Fruit fly (Drosophila melanogaster) whole organism, embryonic: ENCODE data around the gene CG8563.

Source experiments
- BEAF-32 ChIP-seq: fragments of 200-800 bp; sonication (Bioruptor generic); optimal IDR thresholded peaks from 3 replicates; lab custom pipeline; 2017; ENCODE audit warnings: missing biosample characterization, missing genetic modification characterization, mild to moderate bottlenecking, moderate library complexity, missing genetic modification reagents
- Bgb ChIP-seq: fragments of 200-800 bp; sonication (Bioruptor generic); IDR thresholded peaks from 2 replicates; pipeline ENCODE4 v1.3.6; 2022; ENCODE audit warnings: missing biosample characterization, missing genetic modification characterization; ENCODE audit not compliant: partially characterized antibody
- CG12942 ChIP-seq: fragments of 200-800 bp; sonication (Bioruptor generic); optimal IDR thresholded peaks from 3 replicates; lab custom pipeline; 2016; ENCODE audit warnings: missing biosample characterization, missing genetic modification characterization
- CG14441 ChIP-seq: fragments of 200-800 bp; sonication (Bioruptor generic); IDR thresholded peaks from 2 replicates; pipeline ENCODE4 v1.3.6; 2022; ENCODE audit warnings: missing biosample characterization, missing genetic modification characterization
- CG1647 ChIP-seq: fragments of 200-800 bp; sonication (Bioruptor generic); optimal IDR thresholded peaks from 3 replicates; lab custom pipeline; 2016; ENCODE audit warnings: missing biosample characterization, missing genetic modification characterization
- CG17829 ChIP-seq: fragments of 200-800 bp; optimal IDR thresholded peaks from 2 replicates; lab custom pipeline; 2019; ENCODE audit warnings: missing biosample characterization, mild to moderate bottlenecking, missing genetic modification characterization, moderate library complexity
- CG4282 ChIP-seq: fragments of 200-800 bp; sonication (Bioruptor generic); optimal IDR thresholded peaks from 2 replicates; lab custom pipeline; 2016; ENCODE audit warnings: missing biosample characterization, missing genetic modification characterization
- CG4424 ChIP-seq: fragments of 200-800 bp; sonication (Bioruptor generic); optimal IDR thresholded peaks from 3 replicates; lab custom pipeline; 2016; ENCODE audit warnings: missing biosample characterization, missing genetic modification characterization
- CG6791 ChIP-seq: fragments of 200-800 bp; sonication (Bioruptor generic); IDR thresholded peaks from 3 replicates; pipeline ENCODE4 v1.3.6; 2022; ENCODE audit warnings: missing biosample characterization, missing genetic modification characterization; ENCODE audit not compliant: partially characterized antibody
- CG8924 ChIP-seq: fragments of 200-800 bp; optimal IDR thresholded peaks from 3 replicates; lab custom pipeline; 2019; ENCODE audit warnings: missing biosample characterization, mild to moderate bottlenecking, missing genetic modification characterization, moderate library complexity
- CG9437 ChIP-seq: fragments of 200-800 bp; sonication (Bioruptor generic); optimal IDR thresholded peaks from 2 replicates; lab custom pipeline; 2018; ENCODE audit warnings: missing biosample characterization, mild to moderate bottlenecking, missing genetic modification characterization
- CrebB ChIP-seq: fragments of 200-800 bp; sonication (Bioruptor generic); optimal IDR thresholded peaks from 3 replicates; lab custom pipeline; 2018; ENCODE audit warnings: missing biosample characterization, mild to moderate bottlenecking, missing genetic modification characterization
- Dad ChIP-seq: fragments of 200-800 bp; sonication (Bioruptor generic); optimal IDR thresholded peaks from 3 replicates; lab custom pipeline; 2016; ENCODE audit warnings: missing biosample characterization, missing genetic modification characterization
- Dref ChIP-seq: fragments of 200-800 bp; sonication (Bioruptor generic); IDR thresholded peaks from 2 replicates; pipeline ENCODE4 v1.3.6; 2022; ENCODE audit warnings: missing biosample characterization, missing genetic modification characterization
- Drgx ChIP-seq: fragments of 200-800 bp; sonication (Bioruptor generic); IDR thresholded peaks from 2 replicates; pipeline ENCODE4 v1.3.6; 2022; ENCODE audit warnings: missing biosample characterization, missing genetic modification characterization
- Fer1 ChIP-seq: fragments of 200-800 bp; sonication (Bioruptor generic); optimal IDR thresholded peaks from 2 replicates; lab custom pipeline; 2017; ENCODE audit warnings: missing biosample characterization, mild to moderate bottlenecking, missing genetic modification characterization
- H15 ChIP-seq: fragments of 200-800 bp; sonication (Bioruptor generic); IDR thresholded peaks from 3 replicates; pipeline ENCODE4 v1.3.6; 2022; ENCODE audit warnings: missing biosample characterization, missing genetic modification characterization
- Lhr ChIP-seq: fragments of 200-800 bp; sonication (Bioruptor generic); optimal IDR thresholded peaks from 3 replicates; lab custom pipeline; 2017; ENCODE audit warnings: mild to moderate bottlenecking, missing biosample characterization, missing genetic modification reagents, missing genetic modification characterization
- Max ChIP-seq: fragments of 200-800 bp; sonication (Bioruptor generic); optimal IDR thresholded peaks from 2 replicates; lab custom pipeline; 2016; ENCODE audit warnings: missing biosample characterization, mild to moderate bottlenecking, missing genetic modification characterization
- Mes4 ChIP-seq: fragments of 200-800 bp; sonication (Bioruptor generic); optimal IDR thresholded peaks from 2 replicates; lab custom pipeline; 2016; ENCODE audit warnings: missing biosample characterization, missing genetic modification characterization
- Mrtf ChIP-seq: fragments of 200-800 bp; sonication (Bioruptor generic); IDR thresholded peaks from 3 replicates; pipeline ENCODE4 v1.3.6; 2022; ENCODE audit warnings: missing biosample characterization, missing genetic modification characterization
- NK7.1 ChIP-seq: fragments of 200-800 bp; sonication (Bioruptor generic); optimal IDR thresholded peaks from 3 replicates; lab custom pipeline; 2016; ENCODE audit warnings: missing biosample characterization, missing genetic modification characterization
- NfI ChIP-seq: fragments of 200-800 bp; sonication (Bioruptor generic); optimal IDR thresholded peaks from 3 replicates; lab custom pipeline; 2018; ENCODE audit warnings: missing biosample characterization, mild to moderate bottlenecking, missing genetic modification characterization, moderate library complexity
- Stat92E ChIP-seq, 3 experiments: fragments of >200 bp in 2 of 3; fragments of 200-800 bp in 1 of 3; sonication (Bioruptor generic) in 1 of 3; optimal IDR thresholded peaks; 2 replicates each; lab custom pipeline; 2017 to 2019; ENCODE audit warnings: missing biosample characterization in 3 of 3, missing genetic modification characterization in 3 of 3, mild to moderate bottlenecking in 1 of 3, moderate library complexity in 1 of 3
- Taf1 ChIP-seq: fragments of 200-800 bp; sonication (Bioruptor generic); IDR thresholded peaks from 2 replicates; pipeline ENCODE4 v1.3.6; 2022; ENCODE audit warnings: missing biosample characterization, missing genetic modification characterization
- Xrp1 ChIP-seq: fragments of 200-800 bp; sonication (Bioruptor generic); IDR thresholded peaks from 2 replicates; pipeline ENCODE4 v1.3.6; 2022; ENCODE audit warnings: missing biosample characterization, missing genetic modification characterization
- ato ChIP-seq: fragments of 200-800 bp; sonication (Bioruptor generic); IDR thresholded peaks from 2 replicates; pipeline ENCODE4 v1.3.6; 2022; ENCODE audit warnings: missing biosample characterization, missing genetic modification characterization; ENCODE audit not compliant: partially characterized antibody
- bsh ChIP-seq, 2 experiments: fragments of 200-800 bp; sonication (Bioruptor generic); optimal IDR thresholded peaks; 2 replicates each; lab custom pipeline; 2017 to 2018; ENCODE audit warnings: mild to moderate bottlenecking in 2 of 2, missing biosample characterization in 2 of 2, missing genetic modification characterization in 2 of 2, moderate library complexity in 1 of 2
- caup ChIP-seq: fragments of 200-800 bp; sonication (Bioruptor generic); optimal IDR thresholded peaks from 3 replicates; lab custom pipeline; 2017; ENCODE audit warnings: missing biosample characterization, mild to moderate bottlenecking, missing genetic modification characterization, moderate library complexity; ENCODE audit not compliant: severe bottlenecking
- chn ChIP-seq: fragments of 200-800 bp; sonication (Bioruptor generic); optimal IDR thresholded peaks from 2 replicates; lab custom pipeline; 2016; ENCODE audit warnings: missing biosample characterization, missing genetic modification characterization
- crc ChIP-seq: fragments of 200-800 bp; sonication (Bioruptor generic); optimal IDR thresholded peaks from 2 replicates; lab custom pipeline; 2016; ENCODE audit warnings: missing biosample characterization, missing genetic modification characterization
- ems ChIP-seq: fragments of 200-800 bp; sonication (Bioruptor generic); optimal IDR thresholded peaks from 3 replicates; lab custom pipeline; 2016; ENCODE audit warnings: missing biosample characterization, missing genetic modification characterization
- eve ChIP-seq, 2 experiments: fragments of >200 bp; optimal IDR thresholded peaks; 2 replicates each; lab custom pipeline; 2017; ENCODE audit warnings: missing biosample characterization in 2 of 2, missing genetic modification characterization in 2 of 2
- fd96Cb ChIP-seq: fragments of 200-800 bp; sonication (Bioruptor generic); optimal IDR thresholded peaks from 2 replicates; lab custom pipeline; 2018; ENCODE audit warnings: missing biosample characterization, mild to moderate bottlenecking, missing genetic modification characterization, moderate library complexity
- gce ChIP-seq: fragments of 200-800 bp; sonication (Bioruptor generic); IDR thresholded peaks from 3 replicates; pipeline ENCODE4 v1.3.6; 2022; ENCODE audit warnings: missing biosample characterization, missing genetic modification characterization
- her ChIP-seq: fragments of 200-800 bp; sonication (Bioruptor generic); optimal IDR thresholded peaks from 2 replicates; lab custom pipeline; 2016; ENCODE audit warnings: missing biosample characterization, missing genetic modification characterization
- insv ChIP-seq, 2 experiments: fragments of 200-800 bp; sonication (Bioruptor generic); optimal IDR thresholded peaks; 3 replicates each; lab custom pipeline; 2016 to 2018; ENCODE audit warnings: missing biosample characterization in 2 of 2, missing genetic modification characterization in 2 of 2
- knrl ChIP-seq: fragments of 200-800 bp; sonication (Bioruptor generic); IDR thresholded peaks from 3 replicates; pipeline ENCODE4 v1.3.6; 2022; ENCODE audit warnings: missing biosample characterization, missing genetic modification characterization; ENCODE audit not compliant: partially characterized antibody
- lab ChIP-seq: fragments of 200-800 bp; sonication (Bioruptor generic); optimal IDR thresholded peaks from 3 replicates; lab custom pipeline; 2017; ENCODE audit warnings: missing biosample characterization, missing genetic modification characterization, mild to moderate bottlenecking, moderate library complexity, missing genetic modification reagents
- lilli ChIP-seq: fragments of 200-800 bp; sonication (Bioruptor generic); optimal IDR thresholded peaks from 3 replicates; lab custom pipeline; 2016; ENCODE audit warnings: missing biosample characterization, missing genetic modification characterization
- p53 ChIP-seq: fragments of 200-800 bp; sonication (Bioruptor generic); optimal IDR thresholded peaks from 2 replicates; lab custom pipeline; 2016; ENCODE audit warnings: missing biosample characterization, missing genetic modification characterization
- pb ChIP-seq: fragments of 200-800 bp; sonication (Bioruptor generic); optimal IDR thresholded peaks from 3 replicates; lab custom pipeline; 2016; ENCODE audit warnings: missing biosample characterization, missing genetic modification characterization
- salm ChIP-seq: fragments of 200-800 bp; sonication (Bioruptor generic); optimal IDR thresholded peaks from 2 replicates; lab custom pipeline; 2018; ENCODE audit warnings: missing biosample characterization, mild to moderate bottlenecking, missing genetic modification characterization
- sim ChIP-seq: fragments of 200-800 bp; sonication (Bioruptor generic); IDR thresholded peaks from 2 replicates; pipeline ENCODE4 v1.3.6; 2022; ENCODE audit warnings: missing biosample characterization, missing genetic modification characterization
- tin ChIP-seq: fragments of 200-800 bp; sonication (Bioruptor generic); optimal IDR thresholded peaks from 3 replicates; lab custom pipeline; 2016; ENCODE audit warnings: missing biosample characterization, missing genetic modification characterization
- tna ChIP-seq: fragments of 200-800 bp; sonication (Bioruptor generic); IDR thresholded peaks from 2 replicates; pipeline ENCODE4 v1.3.6; 2022; ENCODE audit warnings: missing biosample characterization, missing genetic modification characterization; ENCODE audit not compliant: partially characterized antibody
- tup ChIP-seq: fragments of 200-800 bp; sonication (Bioruptor generic); optimal IDR thresholded peaks from 2 replicates; lab custom pipeline; 2016; ENCODE audit warnings: missing biosample characterization, mild to moderate bottlenecking, missing genetic modification characterization, moderate library complexity
- zf30C ChIP-seq: fragments of 200-800 bp; sonication (Bioruptor generic); optimal IDR thresholded peaks from 3 replicates; lab custom pipeline; 2018; ENCODE audit warnings: missing biosample characterization, mild to moderate bottlenecking, missing genetic modification characterization

The CG8563 gene

dm6 chr3L:7356386-7357117 is 34.0 kb upstream of the CG8563 start, which contains the start of gene CTCF (continued):
- peak; percentile 18 for TF ChIP-seq chn
- TF ChIP-seq ems (GFP tag; lab: Kevin White, UChicago): no peak
- TF ChIP-seq tna (GFP tag; lab: Robert Waterston, UW): peak; percentile 61; the same call in 1 of the 2 replicates
- peak; percentile 76 for TF ChIP-seq Dref (GFP tag; lab: Robert Waterston, UW)
- peak; percentile 17 for TF ChIP-seq CG1647 (GFP tag; lab: Kevin White, UChicago)
- TF ChIP-seq CG4282 (GFP tag; lab: Kevin White, UChicago): no peak
- peak; percentile 62; the same call in 1 of the 3 replicates for TF ChIP-seq gce (GFP tag; lab: Robert Waterston, UW)
- TF ChIP-seq Drgx (GFP tag; lab: Robert Waterston, UW): peak; percentile 26; the same call in 1 of the 2 replicates
- peak; percentile 72 for TF ChIP-seq CG17829 (tag; lab: Kevin White, UChicago)
- TF ChIP-seq her (GFP tag; lab: Kevin White, UChicago): peak; percentile 20
- TF ChIP-seq tin (GFP tag; lab: Kevin White, UChicago): peak; percentile 15
- TF ChIP-seq H15: peak; percentile 41; the same call in 1 of the 3 replicates
- peak; percentile 46 for TF ChIP-seq lilli (GFP tag; lab: Kevin White, UChicago)
- TF ChIP-seq CG8924 (tag; lab: Kevin White, UChicago): peak; percentile 69
- no peak for TF ChIP-seq tup
- TF ChIP-seq eve (GFP tag; optimal IDR thresholded peaks at IDR 0.05; lab: Kevin White, UChicago): no peak
- peak; percentile 53 for TF ChIP-seq CG14441 (GFP tag; lab: Robert Waterston, UW)
- TF ChIP-seq NK7.1 (GFP tag; lab: Kevin White, UChicago): peak; percentile 20
- TF ChIP-seq Taf1 (GFP tag; lab: Robert Waterston, UW): no peak
- TF ChIP-seq CG12942 (GFP tag; lab: Kevin White, UChicago): no peak
- peak; percentile 33 for TF ChIP-seq Xrp1 (GFP tag; lab: Robert Waterston, UW)
- peak; percentile 46 for TF ChIP-seq Lhr
- 0 out of 3 replicates have a peak, but pooled peaks have one; percentile 48 for TF ChIP-seq Mrtf (GFP tag; lab: Robert Waterston, UW)
- TF ChIP-seq Max (GFP tag; lab: Kevin White, UChicago): peak; percentile 73
- TF ChIP-seq p53 (GFP tag; lab: Kevin White, UChicago): no peak
- TF ChIP-seq BEAF-32 (GFP tag; lab: Kevin White, UChicago): peak; percentile 85
- TF ChIP-seq bsh (GFP tag; optimal IDR thresholded peaks at IDR 0.05; lab: Kevin White, UChicago): peak in 1 of 2 experiments; percentile 34
- TF ChIP-seq CrebB (tag; lab: Kevin White, UChicago): no peak
- peak; percentile 46 for TF ChIP-seq NfI (GFP tag; lab: Kevin White, UChicago)
- peak; percentile 9 for TF ChIP-seq lab
- no peak for TF ChIP-seq ato (GFP tag; lab: Robert Waterston, UW)
- no peak for TF ChIP-seq sim
- peak; percentile 25 for TF ChIP-seq fd96Cb
- TF ChIP-seq CG9437 (GFP tag; lab: Kevin White, UChicago): peak; percentile 49
- TF ChIP-seq zf30C: no peak
- TF ChIP-seq CG4424 (GFP tag; lab: Kevin White, UChicago): peak; percentile 43
- peak; percentile 23 for TF ChIP-seq caup (GFP tag; lab: Kevin White, UChicago)
- peak; percentile 41 for TF ChIP-seq Dad
- TF ChIP-seq CG6791 (GFP tag; lab: Robert Waterston, UW): peak; percentile 68; the same call in 1 of the 3 replicates
- TF ChIP-seq Fer1 (GFP tag; lab: Kevin White, UChicago): peak; percentile 62
- TF ChIP-seq crc: no peak
- peak; percentile 5 for TF ChIP-seq salm (tag; lab: Kevin White, UChicago)
- peak; percentile 40 for TF ChIP-seq pb
- peak; percentile 82 for TF ChIP-seq knrl (GFP tag; lab: Robert Waterston, UW)
- peak in 1 of 2 experiments; percentile 50 for TF ChIP-seq insv (GFP tag; optimal IDR thresholded peaks at IDR 0.05; lab: Kevin White, UChicago)
- peak in 1 of 3 experiments; percentile 9 for TF ChIP-seq Stat92E (GFP tag; optimal IDR thresholded peaks at IDR 0.05; lab: Kevin White, UChicago)
- TF ChIP-seq Mes4 (GFP tag; lab: Kevin White, UChicago): peak; percentile 33
- TF ChIP-seq Bgb (GFP tag; lab: Robert Waterston, UW): peak; percentile 73
